Worm (Caenorhabditis elegans) whole organism, young adult: ENCODE results near the gene E02H9.3.

ENCODE experiments used
- C06A6.2 ChIP-seq: fragments of 200-800 bp; sonication (Bioruptor generic); conservative IDR thresholded peaks from 2 replicates; pipeline ENCODE4 v1.3.6; 2022; ENCODE audit warnings: missing genetic modification characterization, missing compliant biosample characterization
- C17E4.6 ChIP-seq: fragments of 200-800 bp; sonication (Bioruptor generic); IDR thresholded peaks from 2 replicates; pipeline ENCODE4 v1.3.6; 2022; ENCODE audit warnings: missing genetic modification reagents, missing genetic modification characterization, missing compliant biosample characterization
- D2030.7 ChIP-seq: fragments of 200-800 bp; sonication (Bioruptor generic); IDR thresholded peaks from 2 replicates; pipeline ENCODE4 v1.3.6; 2022; ENCODE audit warnings: missing genetic modification reagents, missing genetic modification characterization, missing compliant biosample characterization
- F37B4.10 ChIP-seq: fragments of 200-800 bp; sonication (Bioruptor generic); IDR thresholded peaks from 2 replicates; pipeline ENCODE4 v1.3.6; 2022; ENCODE audit warnings: missing genetic modification characterization, missing compliant biosample characterization
- F52B5.7 ChIP-seq: sonication (generic microtip); optimal IDR thresholded peaks from 2 replicates; lab custom pipeline; 2016; ENCODE audit warnings: mild to moderate bottlenecking, missing genetic modification characterization, missing compliant biosample characterization
- F55B11.4 ChIP-seq: sonication (generic microtip); optimal IDR thresholded peaks from 2 replicates; lab custom pipeline; 2016; ENCODE audit warnings: missing compliant biosample characterization, missing genetic modification characterization, borderline replicate concordance; ENCODE audit not compliant: insufficient read depth
- Y53F4B.3 ChIP-seq: fragments of 200-800 bp; sonication (Bioruptor generic); IDR thresholded peaks from 2 replicates; pipeline ENCODE4 v1.3.6; 2022; ENCODE audit warnings: missing genetic modification reagents, missing genetic modification characterization, missing compliant biosample characterization
- aptf-2 ChIP-seq: fragments of 200-800 bp; sonication (Bioruptor generic); conservative IDR thresholded peaks from 2 replicates; pipeline ENCODE4 v1.3.6; 2022; ENCODE audit warnings: missing genetic modification reagents, missing genetic modification characterization, missing compliant biosample characterization
- aptf-3 ChIP-seq: fragments of 200-800 bp; sonication (Bioruptor generic); IDR thresholded peaks from 2 replicates; pipeline ENCODE4 v1.3.6; 2022; ENCODE audit warnings: missing genetic modification characterization, missing compliant biosample characterization
- attf-6 ChIP-seq: fragments of 200-800 bp; sonication (Bioruptor generic); IDR thresholded peaks from 2 replicates; pipeline ENCODE4 v1.3.6; 2022; ENCODE audit warnings: missing genetic modification reagents, missing genetic modification characterization, missing compliant biosample characterization
- ceh-100 ChIP-seq: fragments of 200-800 bp; sonication (Bioruptor generic); IDR thresholded peaks from 2 replicates; pipeline ENCODE4 v1.3.6; 2022; ENCODE audit warnings: missing genetic modification reagents, missing genetic modification characterization, missing compliant biosample characterization
- ceh-40 ChIP-seq: fragments of 200-800 bp; sonication (Bioruptor generic); IDR thresholded peaks from 2 replicates; pipeline ENCODE4 v1.3.6; 2022; ENCODE audit warnings: missing genetic modification characterization, missing compliant biosample characterization
- ceh-58 ChIP-seq: fragments of 200-800 bp; sonication (Bioruptor generic); IDR thresholded peaks from 2 replicates; pipeline ENCODE4 v1.3.6; 2022; ENCODE audit warnings: missing genetic modification characterization, missing compliant biosample characterization
- egl-18 ChIP-seq: fragments of 200-800 bp; sonication (Bioruptor generic); IDR thresholded peaks from 2 replicates; pipeline ENCODE4 v1.3.6; 2022; ENCODE audit warnings: missing genetic modification reagents, missing genetic modification characterization, missing compliant biosample characterization
- egrh-3 ChIP-seq: fragments of 200-800 bp; sonication (Bioruptor generic); IDR thresholded peaks from 2 replicates; pipeline ENCODE4 v1.3.6; 2022; ENCODE audit warnings: missing genetic modification reagents, missing genetic modification characterization, missing compliant biosample characterization
- ekl-4 ChIP-seq: fragments of 200-800 bp; sonication (Bioruptor generic); IDR thresholded peaks from 2 replicates; pipeline ENCODE4 v1.3.6; 2022; ENCODE audit warnings: missing genetic modification reagents, missing genetic modification characterization, missing compliant biosample characterization
- ets-4 ChIP-seq: fragments of 200-800 bp; sonication (Bioruptor generic); optimal IDR thresholded peaks from 2 replicates; lab custom pipeline; 2018; ENCODE audit warnings: mild to moderate bottlenecking, missing genetic modification characterization, missing compliant biosample characterization
- him-1 ChIP-seq: sonication (generic microtip); optimal IDR thresholded peaks from 2 replicates; lab custom pipeline; 2016; ENCODE audit warnings: missing genotype, missing genetic modification reagents, missing genetic modification characterization, missing compliant biosample characterization
- hlh-26 ChIP-seq: fragments of 200-800 bp; sonication (Bioruptor generic); conservative IDR thresholded peaks from 2 replicates; pipeline ENCODE4 v1.3.6; 2022; ENCODE audit warnings: missing genetic modification reagents, missing genetic modification characterization, missing compliant biosample characterization
- hsf-1 ChIP-seq: fragments of 200-800 bp; sonication (Bioruptor generic); IDR thresholded peaks from 2 replicates; pipeline ENCODE4 v1.3.6; 2022; ENCODE audit warnings: missing genetic modification reagents, missing genetic modification characterization, missing compliant biosample characterization
- madf-3 ChIP-seq: fragments of 200-800 bp; sonication (Bioruptor generic); IDR thresholded peaks from 2 replicates; pipeline ENCODE4 v1.3.6; 2022; ENCODE audit warnings: missing genetic modification reagents, missing genetic modification characterization, missing compliant biosample characterization
- madf-6 ChIP-seq: fragments of 200-800 bp; sonication (Bioruptor generic); IDR thresholded peaks from 2 replicates; pipeline ENCODE4 v1.3.6; 2022; ENCODE audit warnings: missing genetic modification reagents, missing genetic modification characterization, missing compliant biosample characterization
- madf-8 ChIP-seq: fragments of 200-800 bp; sonication (Bioruptor generic); conservative IDR thresholded peaks from 2 replicates; pipeline ENCODE4 v1.3.6; 2022; ENCODE audit warnings: missing genetic modification reagents, missing genetic modification characterization, missing compliant biosample characterization
- nfyb-1 ChIP-seq: fragments of 200-800 bp; sonication (Bioruptor generic); IDR thresholded peaks from 2 replicates; pipeline ENCODE4 v1.3.6; 2022; ENCODE audit warnings: missing genetic modification reagents, missing genetic modification characterization, missing compliant biosample characterization
- nhr-179 ChIP-seq: sonication (generic microtip); optimal IDR thresholded peaks from 2 replicates; lab custom pipeline; 2016; ENCODE audit warnings: mild to moderate bottlenecking, missing genetic modification characterization, missing compliant biosample characterization
- nhr-27 ChIP-seq: fragments of 200-800 bp; sonication (Bioruptor generic); optimal IDR thresholded peaks from 2 replicates; lab custom pipeline; 2018; ENCODE audit warnings: mild to moderate bottlenecking, missing genetic modification characterization, moderate library complexity, missing compliant biosample characterization
- nhr-80 ChIP-seq: sonication (generic microtip); optimal IDR thresholded peaks from 2 replicates; lab custom pipeline; 2016; ENCODE audit warnings: missing genetic modification characterization, missing compliant biosample characterization
- pbrm-1 ChIP-seq: fragments of 200-800 bp; sonication (Bioruptor generic); IDR thresholded peaks from 2 replicates; pipeline ENCODE4 v1.3.6; 2022; ENCODE audit warnings: missing genetic modification reagents, missing genetic modification characterization, missing compliant biosample characterization
- sdz-38 ChIP-seq: sonication (generic microtip); optimal IDR thresholded peaks from 2 replicates; lab custom pipeline; 2016; ENCODE audit warnings: missing genotype, missing genetic modification characterization, missing compliant biosample characterization
- sea-2 ChIP-seq: fragments of 200-800 bp; sonication (Bioruptor generic); IDR thresholded peaks from 2 replicates; pipeline ENCODE4 v1.3.6; 2022; ENCODE audit warnings: missing genetic modification characterization, missing compliant biosample characterization
- snpc-4 ChIP-seq, 5 experiments: fragments of 150-350 bp in 1 of 5; sonication (generic microtip) in 4 of 5; optimal IDR thresholded peaks; 2 replicates each; lab custom pipeline; 2014 to 2018; ENCODE audit warnings: missing genetic modification characterization in 5 of 5, missing biosample characterization in 3 of 5, antibody characterized with exemption in 2 of 5, mild to moderate bottlenecking in 2 of 5, missing compliant biosample characterization in 2 of 5, missing genotype in 2 of 5, moderate library complexity in 2 of 5, missing genetic modification reagents in 1 of 5
- sptf-2 ChIP-seq: fragments of 200-800 bp; sonication (Bioruptor generic); optimal IDR thresholded peaks from 2 replicates; lab custom pipeline; 2018; ENCODE audit warnings: mild to moderate bottlenecking, missing genetic modification characterization, missing compliant biosample characterization
- ztf-25 ChIP-seq: fragments of 200-800 bp; sonication (Bioruptor generic); IDR thresholded peaks from 2 replicates; pipeline ENCODE4 v1.3.6; 2022; ENCODE audit warnings: missing genetic modification reagents, missing genetic modification characterization, missing compliant biosample characterization

The E02H9.3 gene

DNA sequence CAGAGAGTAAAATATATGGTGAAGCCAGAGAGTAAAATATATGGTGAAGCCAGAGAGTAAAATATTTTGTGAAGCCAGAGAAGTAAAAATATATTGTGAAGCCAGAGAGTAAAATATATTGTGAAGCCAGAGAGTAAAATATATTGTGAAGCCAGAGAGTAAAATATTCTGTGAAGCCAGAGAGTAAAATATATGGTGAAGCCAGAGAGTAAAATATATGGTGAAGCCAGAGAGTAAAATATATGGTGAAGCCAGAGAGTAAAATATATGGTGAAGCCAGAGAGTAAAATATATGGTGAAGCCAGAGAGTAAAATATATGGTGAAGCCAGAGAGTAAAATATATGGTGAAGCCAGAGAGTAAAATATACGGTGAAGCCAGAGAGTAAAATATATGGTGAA lies 41.2 kb downstream of the E02H9.3 start:
- TF ChIP-seq egrh-3 (GFP tag; lab: Robert Waterston, UW), result peak; percentile 91
- peak; percentile 75; the same call in 1 of the 2 replicates for TF ChIP-seq Y53F4B.3 (GFP tag; lab: Robert Waterston, UW)

ce11 chrIII:2500636-2501035 lies 41.8 kb downstream of the E02H9.3 start:
- peak; percentile 85; the same call in 1 of the 2 replicates for TF ChIP-seq Y53F4B.3 (GFP tag; lab: Robert Waterston, UW)
- peak; percentile 99 for TF ChIP-seq egrh-3 (GFP tag; lab: Robert Waterston, UW)

ce11 chrIII:2501377-2502019 lies 42.7 kb downstream of the E02H9.3 start:
- TF ChIP-seq ceh-40 (0 out of 2 replicates have a peak, but pooled peaks have one; percentile 48), madf-6 (GFP tag; lab: Robert Waterston, UW) (peak; percentile 35; the same call in 1 of the 2 replicates), D2030.7 (GFP tag; lab: Robert Waterston, UW) (peak; percentile 48), egrh-3 (GFP tag; lab: Robert Waterston, UW) (peak; percentile 95), ekl-4 (GFP tag; lab: Robert Waterston, UW) (peak; percentile 75), egl-18 (peak; percentile 24; the same call in 1 of the 2 replicates), ztf-25 (0 out of 2 replicates have a peak, but pooled peaks have one; percentile 4), madf-3 (GFP tag; lab: Robert Waterston, UW) (0 out of 2 replicates have a peak, but pooled peaks have one; percentile 67), attf-6 (GFP tag; lab: Robert Waterston, UW) (peak; percentile 74), ceh-100 (0 out of 2 replicates have a peak, but pooled peaks have one; percentile 39), hsf-1 (GFP tag; lab: Robert Waterston, UW) (peak; percentile 99), Y53F4B.3 (GFP tag; lab: Robert Waterston, UW) (peak; percentile 41; the same call in 1 of the 2 replicates), pbrm-1 (GFP tag; lab: Robert Waterston, UW) (0 out of 2 replicates have a peak, but pooled peaks have one; percentile 42), aptf-3 (0 out of 2 replicates have a peak, but pooled peaks have one; percentile 4)

- 0 out of 2 replicates have a peak, but pooled peaks have one; percentile 39 for TF ChIP-seq F37B4.10 (GFP tag; lab: Robert Waterston, UW)
- peak; percentile 71 for TF ChIP-seq nfyb-1 (GFP tag; lab: Robert Waterston, UW)
- no peak for TF ChIP-seq nhr-27
Observed at ce11 chrIII:2506463-2506862, 47.6 kb downstream of the E02H9.3 start.

ce11 chrIII:2507938-2508337 lies 49.1 kb downstream of the E02H9.3 start, which contains the start of gene Y54F10AM.8:
Gene Y54F10AM.8 (minus strand): TSS chrIII:2507972.
- TF ChIP-seq F52B5.7 (tag; lab: Kevin White, UChicago) (no peak), F37B4.10 (GFP tag; lab: Robert Waterston, UW) (no peak), sptf-2 (GFP tag; lab: Kevin White, UChicago) (no peak), F55B11.4 (no peak), sea-2 (GFP tag; lab: Robert Waterston, UW) (no peak), hlh-26 (GFP tag; lab: Robert Waterston, UW) (no peak), him-1 (tag; lab: Kevin White, UChicago) (no peak), ets-4 (GFP tag; lab: Kevin White, UChicago) (peak; percentile 22), snpc-4 (GFP tag; optimal IDR thresholded peaks at IDR 0.05; lab: Kevin White, UChicago) (no peak), snpc-4 (tag; optimal IDR thresholded peaks at IDR 0.05; lab: Kevin White, UChicago) (peak in 1 of 4 experiments; percentile 45), aptf-2 (no peak), ceh-58 (GFP tag; lab: Robert Waterston, UW) (no peak), C17E4.6 (GFP tag; lab: Robert Waterston, UW) (no peak), C06A6.2 (GFP tag; lab: Robert Waterston, UW) (no peak), sdz-38 (tag; lab: Kevin White, UChicago) (no peak), madf-8 (GFP tag; lab: Robert Waterston, UW) (no peak), nhr-80 (tag; lab: Kevin White, UChicago) (peak; percentile 95), nhr-179 (tag; lab: Kevin White, UChicago) (no peak)
